Fruit fly (Drosophila melanogaster) whole organism, embryonic: Measurements from ENCODE around the gene Nup98-96.

ENCODE experiments used
- Awh ChIP-seq: fragments of 200-800 bp; sonication (Bioruptor generic); IDR thresholded peaks from 2 replicates; pipeline ENCODE4, ENCODE4 v1.3.6; 2022; ENCODE audit warnings: missing biosample characterization, missing genetic modification characterization
- Bteb2 ChIP-seq: fragments of 200-800 bp; sonication (Bioruptor generic); optimal IDR thresholded peaks from 2 replicates; lab custom pipeline; 2016; ENCODE audit warnings: missing biosample characterization, missing genetic modification characterization
- CG10565 ChIP-seq: fragments of 200-800 bp; sonication (Bioruptor generic); optimal IDR thresholded peaks from 3 replicates; lab custom pipeline; 2016; ENCODE audit warnings: missing biosample characterization, mild to moderate bottlenecking, missing genetic modification characterization
- CG10959 ChIP-seq: fragments of 200-800 bp; sonication (Bioruptor generic); IDR thresholded peaks from 2 replicates; pipeline ENCODE4 v1.3.6; 2022; ENCODE audit warnings: missing biosample characterization, missing genetic modification characterization
- CG12071 ChIP-seq: fragments of 200-800 bp; sonication (Bioruptor generic); optimal IDR thresholded peaks from 3 replicates; lab custom pipeline; 2018; ENCODE audit warnings: missing biosample characterization, mild to moderate bottlenecking, missing genetic modification characterization
- CG1233 ChIP-seq: fragments of 200-800 bp; sonication (Bioruptor generic); optimal IDR thresholded peaks from 4 replicates; lab custom pipeline; 2018; ENCODE audit warnings: missing biosample characterization, mild to moderate bottlenecking, missing genetic modification characterization
- CG13775 ChIP-seq: fragments of 200-800 bp; sonication (Bioruptor generic); optimal IDR thresholded peaks from 3 replicates; lab custom pipeline; 2017; ENCODE audit warnings: missing biosample characterization, mild to moderate bottlenecking, missing genetic modification characterization
- CG14667 ChIP-seq: fragments of 200-800 bp; sonication (Bioruptor generic); IDR thresholded peaks from 2 replicates; pipeline ENCODE4 v1.3.6; 2022; ENCODE audit warnings: missing biosample characterization, missing genetic modification characterization
- CG15011 ChIP-seq: fragments of 200-800 bp; sonication (Bioruptor generic); optimal IDR thresholded peaks from 3 replicates; lab custom pipeline; 2018; ENCODE audit warnings: missing biosample characterization, mild to moderate bottlenecking, missing genetic modification characterization
- CG1602 ChIP-seq: fragments of 200-800 bp; sonication (Bioruptor generic); optimal IDR thresholded peaks from 3 replicates; lab custom pipeline; 2016; ENCODE audit warnings: missing biosample characterization, missing genetic modification characterization
- CG17359 ChIP-seq: fragments of 200-800 bp; sonication (Bioruptor generic); optimal IDR thresholded peaks from 3 replicates; lab custom pipeline; 2018; ENCODE audit warnings: missing biosample characterization, mild to moderate bottlenecking, missing genetic modification characterization, moderate library complexity
- CG17612 ChIP-seq: fragments of 200-800 bp; sonication (Bioruptor generic); IDR thresholded peaks from 2 replicates; pipeline ENCODE4 v1.3.6; 2022; ENCODE audit warnings: missing biosample characterization, missing genetic modification characterization
- CG17802 ChIP-seq: fragments of 200-800 bp; sonication (Bioruptor generic); optimal IDR thresholded peaks from 2 replicates; lab custom pipeline; 2018; ENCODE audit warnings: missing biosample characterization, mild to moderate bottlenecking, missing genetic modification characterization, moderate library complexity
- CG18476 ChIP-seq: fragments of 200-800 bp; sonication (Bioruptor generic); optimal IDR thresholded peaks from 2 replicates; lab custom pipeline; 2016; ENCODE audit warnings: missing biosample characterization, mild to moderate bottlenecking, missing genetic modification characterization
- CG31365 ChIP-seq: fragments of 200-800 bp; sonication (Bioruptor generic); optimal IDR thresholded peaks from 2 replicates; lab custom pipeline; 2018; ENCODE audit warnings: missing biosample characterization, mild to moderate bottlenecking, missing genetic modification characterization
- CG31441 ChIP-seq: fragments of 200-800 bp; sonication (Bioruptor generic); IDR thresholded peaks from 2 replicates; pipeline ENCODE4 v1.3.6; 2022; ENCODE audit warnings: missing biosample characterization, missing genetic modification characterization
- CG32772 ChIP-seq: fragments of 200-800 bp; sonication (Bioruptor generic); IDR thresholded peaks from 2 replicates; pipeline ENCODE4 v1.3.6; 2022; ENCODE audit warnings: missing biosample characterization, missing genetic modification characterization
- CG4328 ChIP-seq: fragments of 200-800 bp; sonication (Bioruptor generic); optimal IDR thresholded peaks from 3 replicates; lab custom pipeline; 2017; ENCODE audit warnings: missing biosample characterization, missing genetic modification reagents, missing genetic modification characterization
- CG4360 ChIP-seq: fragments of 200-800 bp; sonication (Bioruptor generic); IDR thresholded peaks from 2 replicates; pipeline ENCODE4 v1.3.6; 2022; ENCODE audit warnings: missing biosample characterization, missing genetic modification characterization
- CG6689 ChIP-seq: fragments of 200-800 bp; sonication (Bioruptor generic); IDR thresholded peaks from 2 replicates; pipeline ENCODE4 v1.3.6; 2022; ENCODE audit warnings: missing biosample characterization, missing genetic modification characterization
- CG7271 ChIP-seq: fragments of 200-800 bp; sonication (Bioruptor generic); optimal IDR thresholded peaks from 2 replicates; lab custom pipeline; 2018; ENCODE audit warnings: missing biosample characterization, mild to moderate bottlenecking, missing genetic modification characterization, moderate library complexity
- CG7372 ChIP-seq: fragments of 200-800 bp; sonication (Bioruptor generic); IDR thresholded peaks from 2 replicates; pipeline ENCODE4 v1.3.6; 2022; ENCODE audit warnings: missing biosample characterization, missing genetic modification characterization
- GATAe ChIP-seq: fragments of 200-800 bp; sonication (Bioruptor generic); conservative IDR thresholded peaks from 2 replicates; pipeline ENCODE4 v1.3.6; 2022; ENCODE audit warnings: missing biosample characterization, missing genetic modification characterization
- HmgD ChIP-seq: fragments of 200-800 bp; sonication (Bioruptor generic); optimal IDR thresholded peaks from 3 replicates; lab custom pipeline; 2016; ENCODE audit warnings: missing biosample characterization, missing genetic modification characterization
- Hmx ChIP-seq: fragments of 200-800 bp; sonication (Bioruptor generic); optimal IDR thresholded peaks from 2 replicates; lab custom pipeline; 2016; ENCODE audit warnings: missing biosample characterization, missing genetic modification characterization
- Hsf ChIP-seq: fragments of 200-800 bp; sonication (Bioruptor generic); optimal IDR thresholded peaks from 3 replicates; lab custom pipeline; 2016; ENCODE audit warnings: missing biosample characterization, missing genetic modification characterization
- MTF-1 ChIP-seq: fragments of 200-800 bp; sonication (Bioruptor generic); optimal IDR thresholded peaks from 2 replicates; lab custom pipeline; 2018; ENCODE audit warnings: missing biosample characterization, mild to moderate bottlenecking, missing genetic modification characterization, borderline replicate concordance
- NC2β ChIP-seq: fragments of 200-800 bp; sonication (Bioruptor generic); optimal IDR thresholded peaks from 2 replicates; lab custom pipeline; 2016; ENCODE audit warnings: missing biosample characterization, missing genetic modification characterization
- Poxn ChIP-seq: fragments of 200-800 bp; sonication (Bioruptor generic); IDR thresholded peaks from 2 replicates; pipeline ENCODE4 v1.3.6; 2022; ENCODE audit warnings: missing biosample characterization, missing genetic modification characterization
- Ssrp ChIP-seq: fragments of 200-800 bp; sonication (Bioruptor generic); optimal IDR thresholded peaks from 2 replicates; lab custom pipeline; 2018; ENCODE audit warnings: missing biosample characterization, mild to moderate bottlenecking, missing genetic modification characterization, moderate library complexity
- Vsx1 ChIP-seq: fragments of 200-800 bp; sonication (Bioruptor generic); optimal IDR thresholded peaks from 2 replicates; lab custom pipeline; 2017; ENCODE audit warnings: missing biosample characterization, mild to moderate bottlenecking, missing genetic modification characterization, missing genetic modification reagents
- ap ChIP-seq: fragments of 200-800 bp; sonication (Bioruptor generic); IDR thresholded peaks from 2 replicates; pipeline ENCODE4 v1.3.6; 2022; ENCODE audit warnings: missing biosample characterization, missing genetic modification characterization
- btn ChIP-seq: fragments of 200-800 bp; sonication (Bioruptor generic); optimal IDR thresholded peaks from 2 replicates; lab custom pipeline; 2016; ENCODE audit warnings: missing biosample characterization, missing genetic modification characterization
- dati ChIP-seq: fragments of 200-800 bp; sonication (Bioruptor generic); IDR thresholded peaks from 2 replicates; pipeline ENCODE4 v1.3.6; 2022; ENCODE audit warnings: missing biosample characterization, missing genetic modification characterization
- fd64A ChIP-seq: fragments of 200-800 bp; sonication (Bioruptor generic); optimal IDR thresholded peaks from 3 replicates; lab custom pipeline; 2018; ENCODE audit warnings: missing biosample characterization, mild to moderate bottlenecking, missing genetic modification characterization
- grau ChIP-seq: fragments of 200-800 bp; optimal IDR thresholded peaks from 3 replicates; lab custom pipeline; 2019; ENCODE audit warnings: missing biosample characterization, mild to moderate bottlenecking, missing genetic modification characterization, moderate library complexity
- grn ChIP-seq: fragments of 200-800 bp; sonication (Bioruptor generic); optimal IDR thresholded peaks from 3 replicates; lab custom pipeline; 2017; ENCODE audit warnings: missing biosample characterization, missing genetic modification characterization
- gro ChIP-seq: fragments of 200-800 bp; sonication (Bioruptor generic); optimal IDR thresholded peaks from 2 replicates; lab custom pipeline; 2016; ENCODE audit warnings: missing biosample characterization, missing genetic modification characterization
- hb ChIP-seq: fragments of 200-800 bp; sonication (Bioruptor generic); IDR thresholded peaks from 3 replicates; pipeline ENCODE4 v1.3.6; 2022; ENCODE audit warnings: missing biosample characterization, missing genetic modification characterization; ENCODE audit not compliant: partially characterized antibody
- kay ChIP-seq: fragments of 200-800 bp; sonication (Bioruptor generic); optimal IDR thresholded peaks from 2 replicates; lab custom pipeline; 2016; ENCODE audit warnings: missing biosample characterization, missing genetic modification characterization
- klu ChIP-seq: fragments of 200-800 bp; sonication (Bioruptor generic); IDR thresholded peaks from 2 replicates; pipeline ENCODE4 v1.3.6; 2022; ENCODE audit warnings: missing biosample characterization, missing genetic modification characterization
- lilli ChIP-seq: fragments of 200-800 bp; sonication (Bioruptor generic); optimal IDR thresholded peaks from 3 replicates; lab custom pipeline; 2016; ENCODE audit warnings: missing biosample characterization, missing genetic modification characterization
- pnt ChIP-seq: fragments of 200-800 bp; sonication (Bioruptor generic); optimal IDR thresholded peaks from 3 replicates; lab custom pipeline; 2016; ENCODE audit warnings: missing biosample characterization, missing genetic modification characterization
- psq ChIP-seq: fragments of 200-800 bp; sonication (Bioruptor generic); optimal IDR thresholded peaks from 2 replicates; lab custom pipeline; 2017; ENCODE audit warnings: missing biosample characterization, missing genetic modification characterization
- run ChIP-seq: fragments of 200-800 bp; sonication (Bioruptor generic); optimal IDR thresholded peaks from 3 replicates; lab custom pipeline; 2018; ENCODE audit warnings: missing biosample characterization, mild to moderate bottlenecking, missing genetic modification characterization
- sim ChIP-seq: fragments of 200-800 bp; sonication (Bioruptor generic); IDR thresholded peaks from 2 replicates; pipeline ENCODE4 v1.3.6; 2022; ENCODE audit warnings: missing biosample characterization, missing genetic modification characterization
- slou ChIP-seq: fragments of 200-800 bp; sonication (Bioruptor generic); optimal IDR thresholded peaks from 3 replicates; lab custom pipeline; 2016; ENCODE audit warnings: missing biosample characterization, missing genetic modification characterization
- sqz ChIP-seq: fragments of 200-800 bp; sonication (Bioruptor generic); optimal IDR thresholded peaks from 3 replicates; lab custom pipeline; 2018; ENCODE audit warnings: missing biosample characterization, mild to moderate bottlenecking, missing genetic modification characterization
- sr ChIP-seq: fragments of 200-800 bp; sonication (Bioruptor generic); IDR thresholded peaks from 3 replicates; pipeline ENCODE4 v1.3.6; 2022; ENCODE audit warnings: missing biosample characterization, missing genetic modification characterization

Nup98-96 gene

DNA sequence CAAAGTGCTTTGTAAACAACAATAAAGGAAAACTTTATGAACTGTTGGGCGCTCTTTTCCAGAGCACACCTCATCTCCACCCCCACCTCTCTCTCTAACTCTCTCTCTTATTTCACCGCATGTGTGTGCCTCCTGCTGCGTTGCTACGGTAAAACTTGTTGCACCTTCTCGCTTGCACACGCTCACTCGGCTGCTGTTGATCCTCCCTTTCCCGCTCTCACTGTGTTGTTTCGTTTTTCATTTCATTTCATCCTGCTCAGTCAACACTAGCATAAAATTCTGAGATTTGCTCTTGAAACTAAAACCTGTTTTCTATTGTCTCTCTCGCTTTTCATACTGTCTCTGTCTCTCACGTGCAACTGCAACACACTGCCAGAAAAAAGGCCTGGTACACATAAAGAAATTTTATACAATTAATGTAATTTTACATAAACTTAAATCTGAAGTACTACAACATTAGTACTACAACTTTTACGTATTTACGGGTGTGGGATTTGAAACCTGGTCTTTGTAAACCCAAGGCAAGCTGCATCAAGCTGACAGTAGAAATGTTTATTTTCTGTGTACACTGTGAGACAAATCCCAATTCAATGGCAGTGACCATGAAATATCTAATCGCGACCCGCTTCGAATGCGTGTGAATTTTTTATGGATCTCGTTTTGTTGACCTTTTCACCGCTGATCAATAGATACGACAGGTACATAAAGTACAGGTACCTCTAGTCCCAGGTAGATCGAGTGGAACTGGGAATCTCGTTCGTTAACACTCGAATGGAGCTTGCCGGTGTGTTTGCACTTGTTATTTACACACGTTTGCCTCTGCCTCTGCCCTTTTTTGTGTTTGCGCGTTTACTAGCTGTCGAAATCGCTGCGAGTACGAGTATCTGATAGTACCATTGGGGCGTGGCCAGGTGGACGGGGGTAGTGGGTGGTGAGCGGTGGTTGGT is 1.3 kb upstream of the Nup98-96 start (continued):
- TF ChIP-seq CG18476 (GFP tag; lab: Kevin White, UChicago) (peak; percentile 87), run (peak; percentile 70), CG7271 (peak; percentile 43), CG32772 (GFP tag; lab: Robert Waterston, UW) (peak; percentile 86), sqz (peak; percentile 91), sim (peak; percentile 84), CG4328 (GFP tag; lab: Kevin White, UChicago) (peak; percentile 75), grn (peak; percentile 95), CG17359 (tag; lab: Kevin White, UChicago) (peak; percentile 91), btn (GFP tag; lab: Kevin White, UChicago) (peak; percentile 63), Poxn (GFP tag; lab: Robert Waterston, UW) (no peak), CG1233 (GFP tag; lab: Kevin White, UChicago) (peak; percentile 85), Bteb2 (GFP tag; lab: Kevin White, UChicago) (peak; percentile 32), CG14667 (GFP tag; lab: Robert Waterston, UW) (peak; percentile 80), sr (GFP tag; lab: Robert Waterston, UW) (peak; percentile 16; the same call in 1 of the 3 replicates), Ssrp (tag; lab: Kevin White, UChicago) (peak; percentile 94), gro (peak; percentile 8), Hsf (GFP tag; lab: Kevin White, UChicago) (peak; percentile 90), kay (GFP tag; lab: Kevin White, UChicago) (peak; percentile 72), ap (GFP tag; lab: Robert Waterston, UW) (peak; percentile 49), CG6689 (GFP tag; lab: Robert Waterston, UW) (peak; percentile 89), CG31365 (tag; lab: Kevin White, UChicago) (peak; percentile 72), grau (tag; lab: Kevin White, UChicago) (peak; percentile 86), CG17612 (no peak; the same call in 1 of the 2 replicates), pnt (GFP tag; lab: Kevin White, UChicago) (peak; percentile 81), CG1602 (peak; percentile 90), CG10959 (GFP tag; lab: Robert Waterston, UW) (peak; percentile 94), hb (GFP tag; lab: Robert Waterston, UW) (no peak), CG13775 (GFP tag; lab: Kevin White, UChicago) (peak; percentile 88), MTF-1 (GFP tag; lab: Kevin White, UChicago) (peak; percentile 77), CG4360 (GFP tag; lab: Robert Waterston, UW) (peak; percentile 30; the same call in 1 of the 2 replicates), psq (GFP tag; lab: Kevin White, UChicago) (peak; percentile 52), fd64A (peak; percentile 55), klu (GFP tag; lab: Robert Waterston, UW) (peak; percentile 55), CG17802 (peak; percentile 77), NC2β (peak; percentile 86), CG15011 (GFP tag; lab: Kevin White, UChicago) (peak; percentile 70), CG31441 (GFP tag; lab: Robert Waterston, UW) (peak; percentile 94), Awh (GFP tag; lab: Robert Waterston, UW) (peak; percentile 69), CG12071 (GFP tag; lab: Kevin White, UChicago) (peak; percentile 87), HmgD (GFP tag; lab: Kevin White, UChicago) (peak; percentile 6), GATAe (GFP tag; lab: Robert Waterston, UW) (peak; percentile 95), Hmx (GFP tag; lab: Kevin White, UChicago) (peak; percentile 47), Vsx1 (GFP tag; lab: Kevin White, UChicago) (peak; percentile 66), slou (GFP tag; lab: Kevin White, UChicago) (peak; percentile 18), lilli (GFP tag; lab: Kevin White, UChicago) (peak; percentile 89), dati (GFP tag; lab: Robert Waterston, UW) (peak; percentile 66), CG7372 (peak; percentile 62; the same call in 1 of the 2 replicates), CG10565 (GFP tag; lab: Kevin White, UChicago) (peak; percentile 66)
